Worm (Caenorhabditis elegans) whole organism, mixed stage, embryonic: ENCODE data around the gene cdc-48.1.

Experiments
- M03D4.4 ChIP-seq: sonication (generic microtip); optimal IDR thresholded peaks from 2 replicates; lab custom pipeline; 2017; ENCODE audit warnings: mild to moderate bottlenecking, missing genetic modification characterization, missing compliant biosample characterization
- cnd-1 ChIP-seq: fragments of 200-800 bp; sonication (Bioruptor generic); optimal IDR thresholded peaks from 2 replicates; lab custom pipeline; 2018; ENCODE audit warnings: mild to moderate bottlenecking, missing genetic modification characterization, missing compliant biosample characterization
- elt-3 ChIP-seq: fragments of 150-350 bp; optimal IDR thresholded peaks from 2 replicates; lab custom pipeline; 2014; ENCODE audit warnings: missing biosample characterization, missing genetic modification characterization
- flh-1 ChIP-seq: fragments of 200-800 bp; sonication (Bioruptor generic); optimal IDR thresholded peaks from 2 replicates; lab custom pipeline; 2018; ENCODE audit warnings: mild to moderate bottlenecking, missing genetic modification characterization, moderate library complexity, missing compliant biosample characterization
- lin-13 ChIP-seq: fragments of 150-350 bp; optimal IDR thresholded peaks from 2 replicates; lab custom pipeline; 2014; ENCODE audit warnings: missing biosample characterization, missing genetic modification characterization
- lin-32 ChIP-seq: fragments of 200-800 bp; sonication (Bioruptor generic); optimal IDR thresholded peaks from 2 replicates; lab custom pipeline; 2018; ENCODE audit warnings: mild to moderate bottlenecking, missing genetic modification characterization, missing compliant biosample characterization
- lsy-2 ChIP-seq: fragments of 150-350 bp; optimal IDR thresholded peaks from 2 replicates; lab custom pipeline; 2014; ENCODE audit warnings: missing biosample characterization, missing genetic modification characterization
- mab-5 ChIP-seq: fragments of 150-350 bp; optimal IDR thresholded peaks from 2 replicates; lab custom pipeline; 2014; ENCODE audit warnings: missing biosample characterization, missing genetic modification characterization
- nhr-76 ChIP-seq: sonication (generic microtip); optimal IDR thresholded peaks from 2 replicates; lab custom pipeline; 2017; ENCODE audit warnings: missing biosample characterization, missing genetic modification characterization
- pha-4 ChIP-seq: fragments of 150-350 bp; optimal IDR thresholded peaks from 2 replicates; lab custom pipeline; 2018; ENCODE audit warnings: missing biosample characterization, missing genetic modification reagents, missing genetic modification characterization
- snpc-4 ChIP-seq: fragments of 150-350 bp; optimal IDR thresholded peaks from 2 replicates; lab custom pipeline; 2014; ENCODE audit warnings: missing biosample characterization, missing genetic modification characterization
- unc-39 ChIP-seq: fragments of 150-350 bp; optimal IDR thresholded peaks from 2 replicates; lab custom pipeline; 2014; ENCODE audit warnings: missing biosample characterization, missing genetic modification characterization
- unc-62 ChIP-seq: fragments of 150-350 bp; optimal IDR thresholded peaks from 2 replicates; lab custom pipeline; 2014; ENCODE audit warnings: missing biosample characterization, missing genetic modification reagents, missing genetic modification characterization

ce11 chrII:10519863-10520262, 43.3 kb downstream of the cdc-48.1 start:
- TF ChIP-seq snpc-4 (no peak), unc-39 (tag; lab: Kevin White, UChicago) (no peak), M03D4.4 (tag; lab: Kevin White, UChicago) (no peak), mab-5 (tag; lab: Kevin White, UChicago) (no peak), lsy-2 (tag; lab: Kevin White, UChicago) (no peak), nhr-76 (no peak), unc-62 (GFP tag; lab: Kevin White, UChicago) (no peak), lin-13 (no peak), flh-1 (GFP tag; lab: Kevin White, UChicago) (no peak), cnd-1 (tag; lab: Kevin White, UChicago) (no peak), lin-32 (GFP tag; lab: Kevin White, UChicago) (no peak), pha-4 (no peak), elt-3 (tag; lab: Kevin White, UChicago) (no peak)
